Worm (Caenorhabditis elegans) whole organism, L4 larva: ENCODE data around the gene F55G1.6.

Experiments used
- F10B5.3 ChIP-seq: sonication (generic microtip); optimal IDR thresholded peaks from 2 replicates; lab custom pipeline; 2016; ENCODE audit warnings: mild to moderate bottlenecking, missing genetic modification characterization, missing compliant biosample characterization
- F26F4.8 ChIP-seq: fragments of 200-800 bp; sonication (Bioruptor generic); conservative IDR thresholded peaks from 2 replicates; pipeline ENCODE4 v1.3.6; 2022; ENCODE audit warnings: missing genetic modification characterization, missing compliant biosample characterization
- T20F7.1 ChIP-seq: fragments of 200-800 bp; sonication (Bioruptor generic); optimal IDR thresholded peaks from 2 replicates; lab custom pipeline; 2018; ENCODE audit warnings: mild to moderate bottlenecking, missing genetic modification characterization, missing compliant biosample characterization
- Y105C5A.15 ChIP-seq: fragments of 200-800 bp; sonication (Bioruptor generic); IDR thresholded peaks from 2 replicates; pipeline ENCODE4 v1.3.6; 2022; ENCODE audit warnings: missing genetic modification characterization, missing compliant biosample characterization
- Y75B8A.6 ChIP-seq: fragments of 200-800 bp; sonication (Bioruptor generic); IDR thresholded peaks from 2 replicates; pipeline ENCODE4 v1.3.6; 2022; ENCODE audit warnings: missing genetic modification reagents, missing genetic modification characterization, missing compliant biosample characterization
- aly-2 ChIP-seq: sonication (generic microtip); optimal IDR thresholded peaks from 2 replicates; lab custom pipeline; 2018; ENCODE audit warnings: missing biosample characterization, missing genetic modification characterization
- ama-1 ChIP-seq: fragments of 150-350 bp; optimal IDR thresholded peaks from 2 replicates; lab custom pipeline; 2014; ENCODE audit warnings: inconsistent platforms, mixed read lengths
- attf-4 ChIP-seq: sonication (generic microtip); optimal IDR thresholded peaks from 3 replicates; lab custom pipeline; 2017; ENCODE audit warnings: missing biosample characterization, missing genetic modification characterization
- ceh-28 ChIP-seq: fragments of 150-350 bp; optimal IDR thresholded peaks from 2 replicates; lab custom pipeline; 2014; ENCODE audit warnings: missing biosample characterization, missing genetic modification reagents, missing genetic modification characterization
- ceh-82 ChIP-seq: sonication (generic microtip); optimal IDR thresholded peaks from 2 replicates; lab custom pipeline; 2017; ENCODE audit warnings: missing biosample characterization, missing genetic modification characterization
- daf-16 ChIP-seq, 3 experiments: sonication (generic microtip); optimal IDR thresholded peaks; 2 replicates each; lab custom pipeline; 2016 to 2017; ENCODE audit warnings: missing genetic modification characterization in 3 of 3, missing genetic modification reagents in 3 of 3, mild to moderate bottlenecking in 2 of 3, missing compliant biosample characterization in 2 of 3, missing biosample characterization in 1 of 3, moderate library complexity in 1 of 3
- dmd-6 ChIP-seq: fragments of 200-800 bp; sonication (Bioruptor generic); IDR thresholded peaks from 2 replicates; pipeline ENCODE4 v1.3.6; 2022; ENCODE audit warnings: missing genetic modification reagents, missing genetic modification characterization, missing compliant biosample characterization
- dmd-8 ChIP-seq: fragments of 200-800 bp; sonication (Bioruptor generic); IDR thresholded peaks from 2 replicates; pipeline ENCODE4 v1.3.6; 2022; ENCODE audit warnings: missing genetic modification characterization, missing compliant biosample characterization
- dmd-9 ChIP-seq: fragments of 200-800 bp; sonication (Bioruptor generic); IDR thresholded peaks from 2 replicates; pipeline ENCODE4 v1.3.6; 2022; ENCODE audit warnings: missing genetic modification reagents, missing genetic modification characterization, missing compliant biosample characterization
- dpl-1 ChIP-seq: fragments of 150-350 bp; optimal IDR thresholded peaks from 2 replicates; lab custom pipeline; 2014; ENCODE audit warnings: missing biosample characterization, missing genetic modification reagents, missing genetic modification characterization
- duxl-1 ChIP-seq: sonication (generic microtip); optimal IDR thresholded peaks from 2 replicates; lab custom pipeline; 2016; ENCODE audit warnings: mild to moderate bottlenecking, missing genetic modification characterization, moderate library complexity, missing compliant biosample characterization; ENCODE audit not compliant: poor library complexity
- dve-1 ChIP-seq: sonication (generic microtip); optimal IDR thresholded peaks from 2 replicates; lab custom pipeline; 2017; ENCODE audit warnings: antibody characterized with exemption, mild to moderate bottlenecking, missing genetic modification characterization, missing compliant biosample characterization; ENCODE audit not compliant: insufficient read depth
- fkh-10 ChIP-seq: fragments of 150-350 bp; optimal IDR thresholded peaks from 2 replicates; lab custom pipeline; 2014; ENCODE audit warnings: missing biosample characterization, missing genetic modification reagents, missing genetic modification characterization
- gei-8 ChIP-seq: fragments of 200-800 bp; sonication (Bioruptor generic); optimal IDR thresholded peaks from 2 replicates; lab custom pipeline; 2018; ENCODE audit warnings: mild to moderate bottlenecking, missing genetic modification characterization, missing compliant biosample characterization
- hif-1 ChIP-seq, 2 experiments: sonication (generic microtip); optimal IDR thresholded peaks; 2 replicates each; lab custom pipeline; 2016 to 2017; ENCODE audit warnings: missing compliant biosample characterization in 2 of 2, missing genetic modification characterization in 2 of 2, missing genetic modification reagents in 2 of 2, missing genotype in 2 of 2, mild to moderate bottlenecking in 1 of 2
- hlh-11 ChIP-seq: fragments of 200-800 bp; sonication (Bioruptor generic); optimal IDR thresholded peaks from 2 replicates; lab custom pipeline; 2018; ENCODE audit warnings: mild to moderate bottlenecking, missing genetic modification characterization, missing compliant biosample characterization
- hlh-30 ChIP-seq: sonication (generic microtip); optimal IDR thresholded peaks from 2 replicates; lab custom pipeline; 2017; ENCODE audit warnings: antibody characterized with exemption, mild to moderate bottlenecking, missing genetic modification characterization, missing compliant biosample characterization; ENCODE audit not compliant: insufficient read depth
- jun-1 ChIP-seq: fragments of 150-350 bp; optimal IDR thresholded peaks from 2 replicates; lab custom pipeline; 2014; ENCODE audit warnings: missing biosample characterization, missing genetic modification reagents, missing genetic modification characterization
- lin-15B ChIP-seq: fragments of 150-350 bp; sonication (generic microtip); optimal IDR thresholded peaks from 3 replicates; lab custom pipeline; 2014; ENCODE audit warnings: missing biosample characterization, missing genetic modification characterization
- lin-38 ChIP-seq: fragments of 200-800 bp; sonication (Bioruptor generic); IDR thresholded peaks from 2 replicates; pipeline ENCODE4 v1.3.6; 2022; ENCODE audit warnings: missing genetic modification reagents, missing genetic modification characterization, missing compliant biosample characterization
- lsy-2 ChIP-seq, 2 experiments: fragments of 150-350 bp in 1 of 2; sonication (generic microtip) in 1 of 2; optimal IDR thresholded peaks; 2 replicates each; lab custom pipeline; 2014 to 2017; ENCODE audit warnings: missing biosample characterization in 2 of 2, missing genetic modification characterization in 2 of 2
- madf-5 ChIP-seq, 2 experiments: fragments of 200-800 bp; sonication (Bioruptor generic); IDR thresholded peaks; 2 replicates each; pipeline ENCODE4 v1.3.6; 2022; ENCODE audit warnings: missing compliant biosample characterization in 2 of 2, missing genetic modification characterization in 2 of 2
- mep-1 ChIP-seq: fragments of 150-350 bp; sonication (generic microtip); optimal IDR thresholded peaks from 3 replicates; lab custom pipeline; 2014; ENCODE audit warnings: missing biosample characterization, missing genetic modification characterization
- mxl-2 ChIP-seq: fragments of 200-800 bp; sonication (Bioruptor generic); conservative IDR thresholded peaks from 2 replicates; pipeline ENCODE4 v1.3.6; 2022; ENCODE audit warnings: missing genetic modification reagents, missing genetic modification characterization, missing compliant biosample characterization
- mxl-3 ChIP-seq: fragments of 200-800 bp; sonication (Bioruptor generic); optimal IDR thresholded peaks from 2 replicates; lab custom pipeline; 2018; ENCODE audit warnings: mild to moderate bottlenecking, missing genetic modification characterization, missing compliant biosample characterization
- nhr-25 ChIP-seq: sonication (generic microtip); optimal IDR thresholded peaks from 2 replicates; lab custom pipeline; 2017; ENCODE audit warnings: missing genetic modification characterization, mild to moderate bottlenecking, missing compliant biosample characterization, antibody characterized with exemption, moderate library complexity, borderline replicate concordance; ENCODE audit not compliant: insufficient read depth
- nhr-28 ChIP-seq: fragments of 150-350 bp; optimal IDR thresholded peaks from 2 replicates; lab custom pipeline; 2014; ENCODE audit warnings: missing biosample characterization, missing genetic modification characterization
- nhr-41 ChIP-seq: fragments of 200-800 bp; sonication (Bioruptor generic); IDR thresholded peaks from 2 replicates; pipeline ENCODE4 v1.3.6; 2022; ENCODE audit warnings: missing genetic modification reagents, missing genetic modification characterization, missing compliant biosample characterization
- nhr-48 ChIP-seq: sonication (generic microtip); optimal IDR thresholded peaks from 2 replicates; lab custom pipeline; 2016; ENCODE audit warnings: mild to moderate bottlenecking, missing genetic modification characterization, missing compliant biosample characterization
- nhr-77 ChIP-seq: fragments of 150-350 bp; optimal IDR thresholded peaks from 2 replicates; lab custom pipeline; 2014; ENCODE audit warnings: missing biosample characterization, missing genetic modification characterization
- pha-4 ChIP-seq, 2 experiments: fragments of 150-350 bp in 1 of 2; fragments of 200-800 bp in 1 of 2; sonication (Bioruptor generic) in 1 of 2; IDR thresholded peaks in 1 of 2; optimal IDR thresholded peaks in 1 of 2; 2 replicates each; pipeline versions ENCODE4 v1.3.6 to Lab custom; 2014 to 2022; ENCODE audit warnings: missing genetic modification characterization in 2 of 2, missing genetic modification reagents in 2 of 2, missing biosample characterization in 1 of 2, missing compliant biosample characterization in 1 of 2
- saeg-2 ChIP-seq: fragments of 200-800 bp; sonication (Bioruptor generic); IDR thresholded peaks from 2 replicates; pipeline ENCODE4 v1.3.6; 2022; ENCODE audit warnings: missing genetic modification reagents, missing genetic modification characterization, missing compliant biosample characterization
- sdz-12 ChIP-seq: fragments of 200-800 bp; sonication (Bioruptor generic); optimal IDR thresholded peaks from 2 replicates; lab custom pipeline; 2018; ENCODE audit warnings: mild to moderate bottlenecking, missing genetic modification characterization, missing compliant biosample characterization
- set-16 ChIP-seq: fragments of 200-800 bp; sonication (Bioruptor generic); IDR thresholded peaks from 2 replicates; pipeline ENCODE4 v1.3.6; 2022; ENCODE audit warnings: missing genetic modification reagents, missing genetic modification characterization, missing compliant biosample characterization
- snpc-1.2 ChIP-seq: fragments of 200-800 bp; sonication (Bioruptor generic); IDR thresholded peaks from 2 replicates; pipeline ENCODE4 v1.3.6; 2022; ENCODE audit warnings: missing genetic modification reagents, missing genetic modification characterization, missing compliant biosample characterization
- unc-130 ChIP-seq: sonication (generic microtip); optimal IDR thresholded peaks from 2 replicates; lab custom pipeline; 2016; ENCODE audit warnings: missing genetic modification reagents, missing genetic modification characterization, missing compliant biosample characterization
- unc-39 ChIP-seq: sonication (generic microtip); optimal IDR thresholded peaks from 2 replicates; lab custom pipeline; 2017; ENCODE audit warnings: missing biosample characterization, missing genetic modification characterization
- unc-62 ChIP-seq, 3 experiments: fragments of 150-350 bp in 1 of 3; sonication (generic microtip); optimal IDR thresholded peaks in 2 of 3; peaks in 1 of 3; 1 replicate in 1 of 3; 2 replicates in 2 of 3; lab custom pipeline; 2014 to 2017; ENCODE audit warnings: missing biosample characterization in 3 of 3, missing genetic modification characterization in 3 of 3, missing genetic modification reagents in 3 of 3, missing genotype in 1 of 3
- zag-1 ChIP-seq: fragments of 150-350 bp; optimal IDR thresholded peaks from 2 replicates; lab custom pipeline; 2014; ENCODE audit warnings: missing biosample characterization, missing genetic modification characterization
- zfp-3 ChIP-seq: fragments of 200-800 bp; sonication (Bioruptor generic); conservative IDR thresholded peaks from 2 replicates; pipeline ENCODE4 v1.3.6; 2022; ENCODE audit warnings: missing genetic modification reagents, missing genetic modification characterization, missing compliant biosample characterization
- ztf-11 ChIP-seq: fragments of 150-350 bp; optimal IDR thresholded peaks from 2 replicates; lab custom pipeline; 2014; ENCODE audit warnings: missing biosample characterization, missing genetic modification characterization
- ztf-7 ChIP-seq: fragments of 150-350 bp; optimal IDR thresholded peaks from 2 replicates; lab custom pipeline; 2014; ENCODE audit warnings: missing biosample characterization, missing genetic modification characterization

The F55G1.6 gene

DNA sequence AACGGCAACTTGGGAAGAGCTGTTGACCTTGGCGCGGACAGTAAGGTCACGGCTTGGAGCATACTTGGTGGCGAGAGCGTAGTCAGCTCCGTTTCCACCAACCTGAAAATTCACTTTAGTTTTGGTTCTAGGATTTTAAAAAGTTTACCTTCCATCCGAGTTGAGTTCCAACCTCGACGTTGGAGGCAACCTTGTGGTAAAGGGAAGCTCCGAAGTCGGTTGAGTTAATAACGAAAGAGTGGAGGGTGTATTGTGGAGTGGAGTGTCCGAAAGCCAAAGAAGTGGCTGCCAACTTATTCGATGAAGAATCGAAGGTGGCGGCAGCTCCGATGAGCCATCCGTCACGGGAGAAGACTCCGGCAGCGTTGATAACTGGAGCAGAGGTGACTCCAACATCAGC, 33.4 kb downstream of the F55G1.6 start:
- TF ChIP-seq dmd-9 (GFP tag; lab: Robert Waterston, UW) (0 out of 2 replicates have a peak, but pooled peaks have one; percentile 36), set-16 (GFP tag; lab: Robert Waterston, UW) (peak; percentile 36; the same call in 1 of the 2 replicates), hlh-30 (tag; lab: Kevin White, UChicago) (no peak), lin-38 (GFP tag; lab: Robert Waterston, UW) (0 out of 2 replicates have a peak, but pooled peaks have one; percentile 11)

DNA sequence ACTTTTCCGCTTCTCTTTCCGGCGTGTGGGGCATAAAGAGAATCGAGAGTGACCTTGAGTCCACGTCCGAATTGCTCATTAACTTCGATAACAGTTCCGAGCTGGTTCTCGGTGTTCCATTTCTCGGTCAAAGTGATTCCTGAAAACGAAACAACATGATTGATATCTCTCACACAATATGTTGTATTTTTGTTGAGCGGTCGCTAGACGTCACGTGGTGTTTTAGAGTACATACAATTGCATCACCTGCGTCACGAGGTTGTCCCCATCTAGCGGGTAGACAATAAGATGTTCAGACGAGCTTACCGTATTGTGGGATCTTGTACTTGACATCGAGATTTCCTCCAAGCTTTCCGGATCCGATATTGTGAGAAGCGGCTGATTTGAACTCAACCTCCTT, 34.0 kb downstream of the F55G1.6 start:
- TF ChIP-seq set-16 (GFP tag; lab: Robert Waterston, UW): no peak
- no peak for TF ChIP-seq snpc-1.2 (GFP tag; lab: Robert Waterston, UW)
- TF ChIP-seq hlh-11 (tag; lab: Kevin White, UChicago): peak; percentile 71
- TF ChIP-seq madf-5 (GFP tag; IDR thresholded peaks at IDR 0.05; lab: Robert Waterston, UW): no peak
- no peak for TF ChIP-seq hif-1 (tag; optimal IDR thresholded peaks at IDR 0.05; lab: Kevin White, UChicago)
- TF ChIP-seq T20F7.1 (GFP tag; lab: Kevin White, UChicago): peak; percentile 7
- TF ChIP-seq jun-1 (tag; lab: Kevin White, UChicago): no peak
- peak; percentile 88 for TF ChIP-seq hlh-30 (tag; lab: Kevin White, UChicago)
- no peak for TF ChIP-seq ceh-28 (tag; lab: Kevin White, UChicago)
- TF ChIP-seq fkh-10 (GFP tag; lab: Kevin White, UChicago): no peak
- peak; percentile 2 for TF ChIP-seq dpl-1 (GFP tag; lab: Kevin White, UChicago)
- TF ChIP-seq unc-62 (GFP tag; optimal IDR thresholded peaks at IDR 0.05 in 1 of 2; lab: Kevin White, UChicago): peak in 1 of 2 experiments; percentile 96
- no peak for TF ChIP-seq unc-62 (tag; optimal IDR thresholded peaks at IDR 0.05; lab: Kevin White, UChicago)
- TF ChIP-seq ama-1 (lab: Kevin White, UChicago): peak; percentile 33
- no peak for TF ChIP-seq Y75B8A.6 (GFP tag; lab: Robert Waterston, UW)
- TF ChIP-seq ztf-7 (tag; lab: Kevin White, UChicago): no peak
- TF ChIP-seq zag-1 (tag; lab: Kevin White, UChicago): no peak
- no peak for TF ChIP-seq sdz-12
- no peak for TF ChIP-seq Y105C5A.15
- TF ChIP-seq mep-1 (tag; lab: Kevin White, UChicago): peak; percentile 28
- TF ChIP-seq dmd-8 (GFP tag; lab: Robert Waterston, UW): no peak
- TF ChIP-seq saeg-2 (GFP tag; lab: Robert Waterston, UW): no peak
- TF ChIP-seq unc-39 (tag; lab: Kevin White, UChicago): no peak
- no peak for TF ChIP-seq F26F4.8
- TF ChIP-seq dmd-6 (GFP tag; lab: Robert Waterston, UW): peak; percentile 55
- no peak for TF ChIP-seq ztf-11 (tag; lab: Kevin White, UChicago)
- no peak for TF ChIP-seq gei-8 (GFP tag; lab: Kevin White, UChicago)
- no peak for TF ChIP-seq mxl-2
- TF ChIP-seq daf-16 (GFP tag; optimal IDR thresholded peaks at IDR 0.05; lab: Kevin White, UChicago): peak in 1 of 2 experiments; percentile 6
- peak; percentile 55 for TF ChIP-seq daf-16 (tag; optimal IDR thresholded peaks at IDR 0.05; lab: Kevin White, UChicago)
- TF ChIP-seq nhr-77: peak; percentile 24
- TF ChIP-seq lin-15B (tag; lab: Kevin White, UChicago): no peak
- TF ChIP-seq zfp-3 (GFP tag; lab: Robert Waterston, UW): no peak
- TF ChIP-seq aly-2 (tag; lab: Kevin White, UChicago): no peak
- TF ChIP-seq unc-130 (GFP tag; lab: Kevin White, UChicago): no peak
- TF ChIP-seq nhr-48 (tag; lab: Kevin White, UChicago): peak; percentile 39
- TF ChIP-seq nhr-41: no peak
- TF ChIP-seq dve-1: peak; percentile 42
- no peak for TF ChIP-seq F10B5.3
- TF ChIP-seq attf-4 (tag; lab: Kevin White, UChicago): no peak
- TF ChIP-seq nhr-25: no peak
- TF ChIP-seq pha-4 (GFP tag; IDR thresholded peaks at IDR 0.05; lab: Robert Waterston, UW): no peak
- no peak for TF ChIP-seq pha-4 (tag; optimal IDR thresholded peaks at IDR 0.05; lab: Kevin White, UChicago)
- peak; percentile 13 to 52 for TF ChIP-seq lsy-2 (tag; optimal IDR thresholded peaks at IDR 0.05; lab: Kevin White, UChicago)
- no peak for TF ChIP-seq ceh-82 (tag; lab: Kevin White, UChicago)
- peak; percentile 43 for TF ChIP-seq mxl-3
- TF ChIP-seq nhr-28 (tag; lab: Kevin White, UChicago): peak; percentile 62
- TF ChIP-seq duxl-1 (tag; lab: Kevin White, UChicago): peak; percentile 17
